Worm (Caenorhabditis elegans) whole organism, early embryonic: ENCODE data around the gene F52B11.2.

Source experiments
- ama-1 ChIP-seq: fragments of 150-350 bp; optimal IDR thresholded peaks from 2 replicates; lab custom pipeline; 2014
- tbx-37 ChIP-seq: fragments of 200-800 bp; sonication (Bioruptor generic); conservative IDR thresholded peaks from 2 replicates; pipeline ENCODE4 v1.3.6; 2022; ENCODE audit warnings: missing genetic modification reagents, missing genetic modification characterization, missing compliant biosample characterization

DNA sequence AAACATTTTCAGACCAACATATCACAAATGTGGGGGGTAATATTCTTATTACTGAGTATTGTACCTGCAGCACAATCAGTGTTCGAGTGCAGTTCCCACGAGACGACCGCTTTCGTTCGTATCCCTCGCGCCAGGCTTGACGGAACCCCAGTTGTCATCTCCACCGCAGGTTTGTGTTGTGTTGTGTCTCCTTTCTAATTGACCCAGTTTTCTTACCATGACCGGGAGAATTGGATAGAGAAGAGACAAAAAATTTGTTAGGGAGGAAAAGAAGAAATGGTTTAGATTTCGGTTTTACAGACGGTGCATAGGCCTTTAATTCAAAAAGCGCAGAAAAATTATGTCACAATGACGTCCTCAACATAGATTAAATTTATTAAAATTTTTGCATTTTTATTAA, 7.9 kb downstream of the F52B11.2 start, which contains the start of gene noah-2:
- TF ChIP-seq ama-1 (lab: Kevin White, UChicago), result no peak
- no peak for TF ChIP-seq tbx-37
